Worm (Caenorhabditis elegans) whole organism, L1 larva: Measurements from ENCODE around the gene lnkn-1.

Source experiments
- C04F5.9 ChIP-seq: sonication (generic microtip); optimal IDR thresholded peaks from 2 replicates; lab custom pipeline; 2016; ENCODE audit warnings: missing genetic modification characterization, missing compliant biosample characterization
- C16A3.4 ChIP-seq: fragments of 150-350 bp; optimal IDR thresholded peaks from 2 replicates; lab custom pipeline; 2014; ENCODE audit warnings: missing biosample characterization, missing genetic modification characterization
- F16B12.6 ChIP-seq: fragments of 150-350 bp; optimal IDR thresholded peaks from 2 replicates; lab custom pipeline; 2014; ENCODE audit warnings: missing biosample characterization, missing genetic modification characterization
- aha-1 ChIP-seq: fragments of 150-350 bp; optimal IDR thresholded peaks from 2 replicates; lab custom pipeline; 2014; ENCODE audit warnings: missing biosample characterization, missing genetic modification characterization
- blmp-1 ChIP-seq: fragments of 150-350 bp; optimal IDR thresholded peaks from 2 replicates; lab custom pipeline; 2014; ENCODE audit warnings: missing biosample characterization, missing genetic modification characterization
- ceh-63 ChIP-seq: fragments of 200-800 bp; sonication (Bioruptor generic); optimal IDR thresholded peaks from 2 replicates; lab custom pipeline; 2018; ENCODE audit warnings: mild to moderate bottlenecking, missing genetic modification characterization, missing compliant biosample characterization
- ceh-88 ChIP-seq: fragments of 200-800 bp; sonication (Bioruptor generic); IDR thresholded peaks from 2 replicates; pipeline ENCODE4 v1.3.6; 2022; ENCODE audit warnings: missing genetic modification characterization, missing compliant biosample characterization
- ces-1 ChIP-seq: fragments of 150-350 bp; optimal IDR thresholded peaks from 2 replicates; lab custom pipeline; 2014; ENCODE audit warnings: missing biosample characterization, missing genetic modification reagents, missing genetic modification characterization
- efl-1 ChIP-seq, 4 experiments: fragments of 150-350 bp; optimal IDR thresholded peaks in 3 of 4; peaks in 1 of 4; 1 replicate in 1 of 4; 2 replicates in 3 of 4; lab custom pipeline; 2014; ENCODE audit warnings: missing biosample characterization in 2 of 4, missing genetic modification characterization in 2 of 4, missing genetic modification reagents in 2 of 4
- efl-3 ChIP-seq: fragments of 200-800 bp; sonication (Bioruptor generic); optimal IDR thresholded peaks from 2 replicates; lab custom pipeline; 2018; ENCODE audit warnings: mild to moderate bottlenecking, missing genetic modification characterization, missing compliant biosample characterization
- egl-13 ChIP-seq: sonication (generic microtip); optimal IDR thresholded peaks from 2 replicates; lab custom pipeline; 2016; ENCODE audit warnings: missing genotype, missing genetic modification reagents, missing genetic modification characterization, missing compliant biosample characterization
- elt-2 ChIP-seq: sonication (generic microtip); optimal IDR thresholded peaks from 2 replicates; lab custom pipeline; 2016; ENCODE audit warnings: missing genetic modification characterization, mild to moderate bottlenecking, inconsistent platforms, missing compliant biosample characterization, missing genetic modification reagents
- ets-5 ChIP-seq: fragments of 200-800 bp; sonication (Bioruptor generic); IDR thresholded peaks from 2 replicates; pipeline ENCODE4 v1.3.6; 2022; ENCODE audit warnings: missing genetic modification characterization, missing compliant biosample characterization
- fos-1 ChIP-seq: fragments of 150-350 bp; optimal IDR thresholded peaks from 2 replicates; lab custom pipeline; 2014; ENCODE audit warnings: missing biosample characterization, missing genetic modification characterization
- hlh-17 ChIP-seq: fragments of 200-800 bp; sonication (Bioruptor generic); optimal IDR thresholded peaks from 2 replicates; lab custom pipeline; 2018; ENCODE audit warnings: missing genetic modification characterization, mild to moderate bottlenecking, missing compliant biosample characterization, moderate library complexity, borderline replicate concordance
- hlh-4 ChIP-seq: sonication (generic microtip); optimal IDR thresholded peaks from 2 replicates; lab custom pipeline; 2016; ENCODE audit warnings: mild to moderate bottlenecking, missing genetic modification characterization, missing compliant biosample characterization
- jun-1 ChIP-seq: fragments of 150-350 bp; optimal IDR thresholded peaks from 2 replicates; lab custom pipeline; 2014; ENCODE audit warnings: missing biosample characterization, missing genetic modification reagents, missing genetic modification characterization
- lin-14 ChIP-seq: fragments of 200-800 bp; sonication (Bioruptor generic); optimal IDR thresholded peaks from 2 replicates; lab custom pipeline; 2018; ENCODE audit warnings: mild to moderate bottlenecking, missing genetic modification characterization, moderate library complexity, missing compliant biosample characterization
- lin-15B ChIP-seq: fragments of 150-350 bp; sonication (generic microtip); optimal IDR thresholded peaks from 3 replicates; lab custom pipeline; 2014; ENCODE audit warnings: missing biosample characterization, missing genetic modification characterization
- lin-35 ChIP-seq, 2 experiments: fragments of 150-350 bp; optimal IDR thresholded peaks; 2 replicates each; lab custom pipeline; 2014; ENCODE audit warnings: missing biosample characterization in 2 of 2, missing genetic modification characterization in 2 of 2, missing genetic modification reagents in 2 of 2
- mdl-1 ChIP-seq, 2 experiments: fragments of 150-350 bp; optimal IDR thresholded peaks; 2 replicates each; lab custom pipeline; 2014 to 2017; ENCODE audit warnings: missing biosample characterization in 2 of 2, missing genetic modification characterization in 2 of 2, inconsistent platforms in 1 of 2
- mef-2 ChIP-seq: fragments of 150-350 bp; optimal IDR thresholded peaks from 2 replicates; lab custom pipeline; 2014; ENCODE audit warnings: missing biosample characterization, missing genetic modification characterization
- mep-1 ChIP-seq: fragments of 150-350 bp; optimal IDR thresholded peaks from 2 replicates; lab custom pipeline; 2014; ENCODE audit warnings: missing biosample characterization, missing genetic modification characterization
- nhr-19 ChIP-seq: fragments of 200-800 bp; sonication (Bioruptor generic); conservative IDR thresholded peaks from 2 replicates; pipeline ENCODE4 v1.3.6; 2022; ENCODE audit warnings: missing genetic modification characterization, missing compliant biosample characterization
- nhr-28 ChIP-seq: fragments of 150-350 bp; optimal IDR thresholded peaks from 2 replicates; lab custom pipeline; 2014; ENCODE audit warnings: missing biosample characterization, missing genetic modification characterization
- nhr-47 ChIP-seq: sonication (generic microtip); optimal IDR thresholded peaks from 2 replicates; lab custom pipeline; 2016; ENCODE audit warnings: mild to moderate bottlenecking, missing genetic modification characterization, moderate library complexity, missing compliant biosample characterization
- nhr-71 ChIP-seq: sonication (generic microtip); optimal IDR thresholded peaks from 2 replicates; lab custom pipeline; 2016; ENCODE audit warnings: mild to moderate bottlenecking, missing genetic modification characterization, moderate library complexity, missing compliant biosample characterization
- nhr-84 ChIP-seq: sonication (generic microtip); optimal IDR thresholded peaks from 2 replicates; lab custom pipeline; 2017; ENCODE audit warnings: missing biosample characterization, missing genetic modification characterization
- pqm-1 ChIP-seq: sonication (generic microtip); optimal IDR thresholded peaks from 3 replicates; lab custom pipeline; 2017; ENCODE audit warnings: missing biosample characterization, missing genetic modification characterization
- snpc-4 ChIP-seq: fragments of 150-350 bp; optimal IDR thresholded peaks from 2 replicates; lab custom pipeline; 2014; ENCODE audit warnings: missing biosample characterization, missing genetic modification characterization
- snu-23 ChIP-seq: sonication (generic microtip); optimal IDR thresholded peaks from 2 replicates; lab custom pipeline; 2016; ENCODE audit warnings: missing genetic modification characterization, missing compliant biosample characterization
- sox-4 ChIP-seq: sonication (generic microtip); optimal IDR thresholded peaks from 2 replicates; lab custom pipeline; 2016; ENCODE audit warnings: missing genetic modification characterization, missing compliant biosample characterization
- tbx-2 ChIP-seq: sonication (generic microtip); optimal IDR thresholded peaks from 2 replicates; lab custom pipeline; 2016; ENCODE audit warnings: missing genetic modification characterization, missing compliant biosample characterization
- unc-130 ChIP-seq: fragments of 150-350 bp; optimal IDR thresholded peaks from 2 replicates; lab custom pipeline; 2017; ENCODE audit warnings: missing biosample characterization, missing genetic modification characterization, inconsistent platforms
- unc-98 ChIP-seq: fragments of 200-800 bp; sonication (Bioruptor generic); IDR thresholded peaks from 2 replicates; pipeline ENCODE4 v1.3.6; 2022; ENCODE audit warnings: missing genetic modification characterization, missing compliant biosample characterization
- vab-15 ChIP-seq: sonication (generic microtip); optimal IDR thresholded peaks from 2 replicates; lab custom pipeline; 2017; ENCODE audit warnings: missing genotype, mild to moderate bottlenecking, missing genetic modification characterization, missing compliant biosample characterization
- zag-1 ChIP-seq: fragments of 150-350 bp; optimal IDR thresholded peaks from 2 replicates; lab custom pipeline; 2014; ENCODE audit warnings: missing biosample characterization, missing genetic modification characterization
- ztf-4 ChIP-seq: fragments of 150-350 bp; optimal IDR thresholded peaks from 2 replicates; lab custom pipeline; 2014; ENCODE audit warnings: missing biosample characterization, missing genetic modification characterization

Gene lnkn-1

ce11 chrIII:8910139-8910538, 20.1 kb downstream of the lnkn-1 start:
- TF ChIP-seq sox-4 (no peak), mdl-1 (tag; optimal IDR thresholded peaks at IDR 0.05; lab: Kevin White, UChicago) (no peak), C16A3.4 (no peak), ceh-63 (GFP tag; lab: Kevin White, UChicago) (no peak), nhr-19 (GFP tag; lab: Robert Waterston, UW) (no peak), vab-15 (tag; lab: Kevin White, UChicago) (no peak), snu-23 (GFP tag; lab: Kevin White, UChicago) (no peak), jun-1 (tag; lab: Kevin White, UChicago) (no peak)

ce11 chrIII:8911598-8912194, 21.7 kb downstream of the lnkn-1 start, which contains the start of gene tpk-1:
tpk-1 (plus strand) TSS chrIII:8912144.
- TF ChIP-seq nhr-19 (GFP tag; lab: Robert Waterston, UW) (no peak), ces-1 (GFP tag; lab: Kevin White, UChicago) (no peak), nhr-47 (tag; lab: Kevin White, UChicago) (no peak), unc-130 (tag; lab: Kevin White, UChicago) (no peak), lin-35 (GFP tag; optimal IDR thresholded peaks at IDR 0.05; lab: Kevin White, UChicago) (no peak)

ce11 chrIII:8913469-8913868, 23.4 kb downstream of the lnkn-1 start, which contains the start of gene trxr-2:
trxr-2 (plus strand) TSS chrIII:8913769.
- TF ChIP-seq fos-1 (no peak), elt-2 (tag; lab: Kevin White, UChicago) (no peak), mef-2 (tag; lab: Kevin White, UChicago) (no peak), hlh-17 (GFP tag; lab: Kevin White, UChicago) (no peak), blmp-1 (no peak), efl-1 (optimal IDR thresholded peaks at IDR 0.05; lab: Kevin White, UChicago) (no peak), efl-1 (GFP tag; optimal IDR thresholded peaks at IDR 0.05 in 1 of 2; lab: Kevin White, UChicago) (no peak), lin-14 (GFP tag; lab: Kevin White, UChicago) (no peak), nhr-28 (tag; lab: Kevin White, UChicago) (no peak), ceh-88 (GFP tag; lab: Robert Waterston, UW) (no peak), zag-1 (tag; lab: Kevin White, UChicago) (no peak), unc-98 (GFP tag; lab: Robert Waterston, UW) (no peak), efl-3 (GFP tag; lab: Kevin White, UChicago) (no peak), aha-1 (tag; lab: Kevin White, UChicago) (no peak), ets-5 (no peak), lin-15B (tag; lab: Kevin White, UChicago) (no peak), snpc-4 (no peak), unc-130 (tag; lab: Kevin White, UChicago) (no peak), ztf-4 (tag; lab: Kevin White, UChicago) (no peak)

ce11 chrIII:8917879-8918381, 27.9 kb downstream of the lnkn-1 start, which contains the start of gene cdc-25.3:
cdc-25.3 (minus strand) TSS chrIII:8917929.
- TF ChIP-seq efl-1 (optimal IDR thresholded peaks at IDR 0.05; lab: Kevin White, UChicago) (no peak), efl-1 (GFP tag; optimal IDR thresholded peaks at IDR 0.05 in 1 of 2; lab: Kevin White, UChicago) (no peak), hlh-4 (tag; lab: Kevin White, UChicago) (no peak), aha-1 (tag; lab: Kevin White, UChicago) (no peak), tbx-2 (tag; lab: Kevin White, UChicago) (no peak), unc-98 (GFP tag; lab: Robert Waterston, UW) (no peak), elt-2 (tag; lab: Kevin White, UChicago) (no peak), blmp-1 (no peak), ceh-88 (GFP tag; lab: Robert Waterston, UW) (no peak), nhr-71 (tag; lab: Kevin White, UChicago) (no peak), jun-1 (tag; lab: Kevin White, UChicago) (no peak), nhr-84 (tag; lab: Kevin White, UChicago) (no peak), hlh-17 (GFP tag; lab: Kevin White, UChicago) (no peak), F16B12.6 (no peak), fos-1 (no peak), C04F5.9 (no peak), lin-15B (tag; lab: Kevin White, UChicago) (no peak), mep-1 (tag; lab: Kevin White, UChicago) (no peak), pqm-1 (no peak), egl-13 (no peak)
